Worm (Caenorhabditis elegans) whole organism, late embryonic: ENCODE data around the gene ZK622.4.

ENCODE experiments used
- C08G9.2 ChIP-seq: sonication (generic microtip); optimal IDR thresholded peaks from 2 replicates; lab custom pipeline; 2016; ENCODE audit warnings: mild to moderate bottlenecking, missing genetic modification characterization, moderate library complexity, missing compliant biosample characterization
- ahr-1 ChIP-seq: sonication (generic microtip); optimal IDR thresholded peaks from 2 replicates; lab custom pipeline; 2016; ENCODE audit warnings: missing genetic modification characterization, missing compliant biosample characterization
- ama-1 ChIP-seq: fragments of 150-350 bp; optimal IDR thresholded peaks from 2 replicates; lab custom pipeline; 2014
- ceh-9 ChIP-seq: sonication (generic microtip); optimal IDR thresholded peaks from 2 replicates; lab custom pipeline; 2016; ENCODE audit warnings: mild to moderate bottlenecking, missing genetic modification characterization, inconsistent platforms, missing compliant biosample characterization
- che-1 ChIP-seq: sonication (generic microtip); optimal IDR thresholded peaks from 2 replicates; lab custom pipeline; 2016; ENCODE audit warnings: mild to moderate bottlenecking, missing genetic modification characterization, missing compliant biosample characterization
- dmd-4 ChIP-seq: sonication (generic microtip); optimal IDR thresholded peaks from 2 replicates; lab custom pipeline; 2016; ENCODE audit warnings: borderline replicate concordance, missing genetic modification characterization, missing compliant biosample characterization
- elt-2 ChIP-seq: sonication (generic microtip); optimal IDR thresholded peaks from 2 replicates; lab custom pipeline; 2016; ENCODE audit warnings: missing genetic modification reagents, missing genetic modification characterization, missing compliant biosample characterization
- fkh-10 ChIP-seq: fragments of 150-350 bp; optimal IDR thresholded peaks from 2 replicates; lab custom pipeline; 2014; ENCODE audit warnings: missing biosample characterization, missing genetic modification reagents, missing genetic modification characterization
- nfya-1 ChIP-seq: sonication (generic microtip); optimal IDR thresholded peaks from 2 replicates; lab custom pipeline; 2017; ENCODE audit warnings: missing genetic modification characterization, mild to moderate bottlenecking, missing compliant biosample characterization, antibody characterized with exemption, moderate library complexity
- pha-2 ChIP-seq: sonication (generic microtip); optimal IDR thresholded peaks from 2 replicates; lab custom pipeline; 2017; ENCODE audit warnings: mild to moderate bottlenecking, missing genetic modification characterization, missing compliant biosample characterization
- pha-4 ChIP-seq: fragments of 150-350 bp; optimal IDR thresholded peaks from 2 replicates; lab custom pipeline; 2018; ENCODE audit warnings: missing biosample characterization, missing genetic modification reagents, missing genetic modification characterization
- pqm-1 ChIP-seq: sonication (generic microtip); optimal IDR thresholded peaks from 2 replicates; lab custom pipeline; 2016; ENCODE audit warnings: missing genetic modification characterization, missing compliant biosample characterization
- rnt-1 ChIP-seq: sonication (generic microtip); optimal IDR thresholded peaks from 2 replicates; lab custom pipeline; 2016; ENCODE audit warnings: missing genetic modification characterization, missing compliant biosample characterization

DNA sequence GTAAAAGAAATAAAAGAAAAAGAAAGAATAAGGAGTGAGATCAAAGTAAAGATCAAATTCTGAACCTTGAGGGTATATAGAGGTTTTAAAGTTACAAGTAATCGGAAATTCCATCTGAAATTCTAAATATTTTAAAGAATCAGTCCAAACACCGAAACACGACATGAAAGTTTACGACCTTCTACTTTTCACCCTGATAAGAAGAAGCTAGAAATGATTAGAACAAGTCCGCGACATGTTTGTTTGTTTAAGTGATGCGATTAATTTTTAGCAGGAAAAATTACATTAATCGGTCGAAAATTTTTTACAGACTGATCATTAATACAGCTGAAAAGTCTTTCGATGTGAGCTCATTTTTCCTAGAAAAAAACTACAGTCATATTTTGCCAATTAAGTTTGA is 27.9 kb upstream of the ZK622.4 start:
- no peak for TF ChIP-seq pha-4 (tag; lab: Kevin White, UChicago)
- TF ChIP-seq rnt-1 (tag; lab: Kevin White, UChicago): no peak
- no peak for TF ChIP-seq ahr-1 (tag; lab: Kevin White, UChicago)
- TF ChIP-seq C08G9.2: no peak
- no peak for TF ChIP-seq pha-2
- TF ChIP-seq pqm-1: no peak
- TF ChIP-seq ceh-9 (tag; lab: Kevin White, UChicago): no peak
- TF ChIP-seq nfya-1 (tag; lab: Kevin White, UChicago): no peak
- no peak for TF ChIP-seq dmd-4 (tag; lab: Kevin White, UChicago)
- no peak for TF ChIP-seq ama-1 (lab: Kevin White, UChicago)
- no peak for TF ChIP-seq che-1 (tag; lab: Kevin White, UChicago)
- TF ChIP-seq elt-2 (tag; lab: Kevin White, UChicago): no peak
- TF ChIP-seq fkh-10 (GFP tag; lab: Kevin White, UChicago): no peak
